Worm (Caenorhabditis elegans) whole organism, young adult: Measurements from ENCODE around the gene cyp-25A2.

ENCODE experiments used
- C06A6.2 ChIP-seq: fragments of 200-800 bp; sonication (Bioruptor generic); conservative IDR thresholded peaks from 2 replicates; pipeline ENCODE4 v1.3.6; 2022; ENCODE audit warnings: missing genetic modification characterization, missing compliant biosample characterization
- D2030.7 ChIP-seq: fragments of 200-800 bp; sonication (Bioruptor generic); IDR thresholded peaks from 2 replicates; pipeline ENCODE4 v1.3.6; 2022; ENCODE audit warnings: missing genetic modification reagents, missing genetic modification characterization, missing compliant biosample characterization
- F22D6.2 ChIP-seq: sonication (generic microtip); optimal IDR thresholded peaks from 2 replicates; lab custom pipeline; 2016; ENCODE audit warnings: mild to moderate bottlenecking, missing genetic modification characterization, missing compliant biosample characterization
- F37B4.10 ChIP-seq: fragments of 200-800 bp; sonication (Bioruptor generic); IDR thresholded peaks from 2 replicates; pipeline ENCODE4 v1.3.6; 2022; ENCODE audit warnings: missing genetic modification characterization, missing compliant biosample characterization
- F57A8.1 ChIP-seq: fragments of 200-800 bp; sonication (Bioruptor generic); optimal IDR thresholded peaks from 2 replicates; lab custom pipeline; 2018; ENCODE audit warnings: mild to moderate bottlenecking, missing genetic modification characterization, moderate library complexity, missing compliant biosample characterization
- K11D2.4 ChIP-seq: fragments of 200-800 bp; sonication (Bioruptor generic); IDR thresholded peaks from 2 replicates; pipeline ENCODE4 v1.3.6; 2022; ENCODE audit warnings: missing genetic modification reagents, missing genetic modification characterization, missing compliant biosample characterization
- K12H6.12 ChIP-seq: fragments of 200-800 bp; sonication (Bioruptor generic); optimal IDR thresholded peaks from 2 replicates; lab custom pipeline; 2018; ENCODE audit warnings: mild to moderate bottlenecking, missing genetic modification characterization, missing compliant biosample characterization
- T07F8.4 ChIP-seq: sonication (generic microtip); optimal IDR thresholded peaks from 2 replicates; lab custom pipeline; 2016; ENCODE audit warnings: mild to moderate bottlenecking, missing genetic modification characterization, moderate library complexity, missing compliant biosample characterization
- Y56A3A.18 ChIP-seq: fragments of 200-800 bp; sonication (Bioruptor generic); IDR thresholded peaks from 2 replicates; pipeline ENCODE4 v1.3.6; 2022; ENCODE audit warnings: missing genetic modification reagents, missing genetic modification characterization, missing compliant biosample characterization
- Y95B8A.8 ChIP-seq: fragments of 200-800 bp; sonication (Bioruptor generic); IDR thresholded peaks from 2 replicates; pipeline ENCODE4 v1.3.6; 2022; ENCODE audit warnings: missing genetic modification reagents, missing genetic modification characterization, missing compliant biosample characterization
- attf-3 ChIP-seq: fragments of 200-800 bp; sonication (Bioruptor generic); conservative IDR thresholded peaks from 2 replicates; pipeline ENCODE4 v1.3.6; 2022; ENCODE audit warnings: missing genetic modification reagents, missing genetic modification characterization, missing compliant biosample characterization
- bed-1 ChIP-seq: fragments of 200-800 bp; sonication (Bioruptor generic); IDR thresholded peaks from 2 replicates; pipeline ENCODE4 v1.3.6; 2022; ENCODE audit warnings: missing genetic modification reagents, missing genetic modification characterization, missing compliant biosample characterization
- cebp-1 ChIP-seq, 2 experiments: fragments of 200-800 bp in 1 of 2; sonication (Bioruptor generic) in 1 of 2; sonication (generic microtip) in 1 of 2; IDR thresholded peaks in 1 of 2; optimal IDR thresholded peaks in 1 of 2; 2 replicates each; pipeline versions ENCODE4 v1.3.6 to Lab custom; 2017 to 2022; ENCODE audit warnings: missing compliant biosample characterization in 2 of 2, missing genetic modification characterization in 2 of 2, mild to moderate bottlenecking in 1 of 2, missing genetic modification reagents in 1 of 2, moderate library complexity in 1 of 2
- ceh-27 ChIP-seq: fragments of 200-800 bp; sonication (Bioruptor generic); optimal IDR thresholded peaks from 2 replicates; lab custom pipeline; 2018; ENCODE audit warnings: mild to moderate bottlenecking, missing genetic modification characterization, moderate library complexity, missing compliant biosample characterization
- ceh-79 ChIP-seq: sonication (generic microtip); optimal IDR thresholded peaks from 2 replicates; lab custom pipeline; 2017; ENCODE audit warnings: mild to moderate bottlenecking, missing genetic modification characterization, missing compliant biosample characterization
- dox-1 ChIP-seq: fragments of 200-800 bp; sonication (Bioruptor generic); IDR thresholded peaks from 2 replicates; pipeline ENCODE4 v1.3.6; 2022; ENCODE audit warnings: missing genetic modification reagents, missing genetic modification characterization, missing compliant biosample characterization
- egl-18 ChIP-seq: fragments of 200-800 bp; sonication (Bioruptor generic); IDR thresholded peaks from 2 replicates; pipeline ENCODE4 v1.3.6; 2022; ENCODE audit warnings: missing genetic modification reagents, missing genetic modification characterization, missing compliant biosample characterization
- egrh-3 ChIP-seq: fragments of 200-800 bp; sonication (Bioruptor generic); IDR thresholded peaks from 2 replicates; pipeline ENCODE4 v1.3.6; 2022; ENCODE audit warnings: missing genetic modification reagents, missing genetic modification characterization, missing compliant biosample characterization
- ets-4 ChIP-seq: fragments of 200-800 bp; sonication (Bioruptor generic); optimal IDR thresholded peaks from 2 replicates; lab custom pipeline; 2018; ENCODE audit warnings: mild to moderate bottlenecking, missing genetic modification characterization, missing compliant biosample characterization
- hlh-12 ChIP-seq: sonication (generic microtip); optimal IDR thresholded peaks from 2 replicates; lab custom pipeline; 2016; ENCODE audit warnings: missing genetic modification characterization, missing compliant biosample characterization
- hrde-1 ChIP-seq: sonication (generic microtip); optimal IDR thresholded peaks from 2 replicates; lab custom pipeline; 2016; ENCODE audit warnings: missing genetic modification characterization, mild to moderate bottlenecking, missing compliant biosample characterization, moderate library complexity, missing genotype, missing genetic modification reagents, borderline replicate concordance
- let-607 ChIP-seq, 2 experiments: fragments of 200-800 bp in 1 of 2; sonication (Bioruptor generic) in 1 of 2; sonication (generic microtip) in 1 of 2; optimal IDR thresholded peaks; 2 replicates each; lab custom pipeline; 2016 to 2018; ENCODE audit warnings: mild to moderate bottlenecking in 2 of 2, missing compliant biosample characterization in 2 of 2, missing genetic modification characterization in 2 of 2, moderate library complexity in 2 of 2, missing genotype in 1 of 2
- lin-26 ChIP-seq: fragments of 200-800 bp; sonication (Bioruptor generic); IDR thresholded peaks from 2 replicates; pipeline ENCODE4 v1.3.6; 2022; ENCODE audit warnings: missing genetic modification reagents, missing genetic modification characterization, missing compliant biosample characterization
- lin-35 ChIP-seq, 3 experiments: fragments of 150-350 bp in 2 of 3; sonication (generic microtip) in 1 of 3; optimal IDR thresholded peaks; 2 replicates each; lab custom pipeline; 2014 to 2018; ENCODE audit warnings: missing biosample characterization in 3 of 3, missing genetic modification characterization in 3 of 3, missing genetic modification reagents in 3 of 3
- lir-1 ChIP-seq: fragments of 200-800 bp; sonication (Bioruptor generic); conservative IDR thresholded peaks from 2 replicates; pipeline ENCODE4 v1.3.6; 2022; ENCODE audit warnings: missing genetic modification reagents, missing genetic modification characterization, missing compliant biosample characterization
- lsl-1 ChIP-seq: fragments of 200-800 bp; sonication (Bioruptor generic); optimal IDR thresholded peaks from 2 replicates; lab custom pipeline; 2018; ENCODE audit warnings: mild to moderate bottlenecking, missing genetic modification characterization, moderate library complexity, missing compliant biosample characterization
- madf-10 ChIP-seq: sonication (generic microtip); optimal IDR thresholded peaks from 2 replicates; lab custom pipeline; 2016; ENCODE audit warnings: mild to moderate bottlenecking, missing genetic modification characterization, missing compliant biosample characterization
- madf-3 ChIP-seq: fragments of 200-800 bp; sonication (Bioruptor generic); IDR thresholded peaks from 2 replicates; pipeline ENCODE4 v1.3.6; 2022; ENCODE audit warnings: missing genetic modification reagents, missing genetic modification characterization, missing compliant biosample characterization
- madf-6 ChIP-seq: fragments of 200-800 bp; sonication (Bioruptor generic); IDR thresholded peaks from 2 replicates; pipeline ENCODE4 v1.3.6; 2022; ENCODE audit warnings: missing genetic modification reagents, missing genetic modification characterization, missing compliant biosample characterization
- mcd-1 ChIP-seq: fragments of 200-800 bp; sonication (Bioruptor generic); IDR thresholded peaks from 2 replicates; pipeline ENCODE4 v1.3.6; 2022; ENCODE audit warnings: missing genetic modification reagents, missing genetic modification characterization, missing compliant biosample characterization
- nfya-1 ChIP-seq: sonication (generic microtip); optimal IDR thresholded peaks from 2 replicates; lab custom pipeline; 2017; ENCODE audit warnings: antibody characterized with exemption, missing compliant biosample characterization, missing genetic modification characterization, borderline replicate concordance; ENCODE audit not compliant: insufficient read depth
- nfya-2 ChIP-seq: fragments of 200-800 bp; sonication (Bioruptor generic); IDR thresholded peaks from 2 replicates; pipeline ENCODE4 v1.3.6; 2022; ENCODE audit warnings: missing genetic modification reagents, missing genetic modification characterization, missing compliant biosample characterization
- nfyb-1 ChIP-seq: fragments of 200-800 bp; sonication (Bioruptor generic); IDR thresholded peaks from 2 replicates; pipeline ENCODE4 v1.3.6; 2022; ENCODE audit warnings: missing genetic modification reagents, missing genetic modification characterization, missing compliant biosample characterization
- nhr-120 ChIP-seq: fragments of 200-800 bp; sonication (Bioruptor generic); IDR thresholded peaks from 2 replicates; pipeline ENCODE4 v1.3.6; 2022; ENCODE audit warnings: missing genetic modification characterization, missing compliant biosample characterization
- nhr-179 ChIP-seq: sonication (generic microtip); optimal IDR thresholded peaks from 2 replicates; lab custom pipeline; 2016; ENCODE audit warnings: mild to moderate bottlenecking, missing genetic modification characterization, missing compliant biosample characterization
- nhr-80 ChIP-seq: sonication (generic microtip); optimal IDR thresholded peaks from 2 replicates; lab custom pipeline; 2016; ENCODE audit warnings: missing genetic modification characterization, missing compliant biosample characterization
- pha-4 ChIP-seq: fragments of 150-350 bp; sonication (generic microtip); optimal IDR thresholded peaks from 2 replicates; lab custom pipeline; 2014; ENCODE audit warnings: missing biosample characterization, missing genetic modification reagents, missing genetic modification characterization
- rcor-1 ChIP-seq: fragments of 200-800 bp; sonication (Bioruptor generic); IDR thresholded peaks from 2 replicates; pipeline ENCODE4 v1.3.6; 2022; ENCODE audit warnings: missing genetic modification reagents, missing genetic modification characterization, missing compliant biosample characterization
- rec-8 ChIP-seq, 2 experiments: sonication (generic microtip); optimal IDR thresholded peaks; 2 replicates each; lab custom pipeline; 2016; ENCODE audit warnings: mild to moderate bottlenecking in 2 of 2, missing genetic modification characterization in 2 of 2, missing genetic modification reagents in 2 of 2, missing genotype in 2 of 2, missing biosample characterization in 1 of 2, missing compliant biosample characterization in 1 of 2, moderate library complexity in 1 of 2
- sea-2 ChIP-seq: fragments of 200-800 bp; sonication (Bioruptor generic); IDR thresholded peaks from 2 replicates; pipeline ENCODE4 v1.3.6; 2022; ENCODE audit warnings: missing genetic modification characterization, missing compliant biosample characterization
- snpc-1.1 ChIP-seq: sonication (generic microtip); optimal IDR thresholded peaks from 2 replicates; lab custom pipeline; 2017; ENCODE audit warnings: missing genetic modification characterization, mild to moderate bottlenecking, missing compliant biosample characterization, antibody characterized with exemption, moderate library complexity, missing genotype, missing genetic modification reagents; ENCODE audit not compliant: insufficient read depth
- snpc-3.4 ChIP-seq: sonication (generic microtip); optimal IDR thresholded peaks from 2 replicates; lab custom pipeline; 2017; ENCODE audit warnings: missing genetic modification characterization, mild to moderate bottlenecking, missing compliant biosample characterization, antibody characterized with exemption, moderate library complexity, missing genotype, missing genetic modification reagents
- somi-1 ChIP-seq: fragments of 200-800 bp; sonication (Bioruptor generic); optimal IDR thresholded peaks from 2 replicates; lab custom pipeline; 2018; ENCODE audit warnings: mild to moderate bottlenecking, missing genetic modification characterization, missing compliant biosample characterization
- sptf-2 ChIP-seq: fragments of 200-800 bp; sonication (Bioruptor generic); optimal IDR thresholded peaks from 2 replicates; lab custom pipeline; 2018; ENCODE audit warnings: mild to moderate bottlenecking, missing genetic modification characterization, missing compliant biosample characterization
- zfh-2 ChIP-seq: fragments of 200-800 bp; sonication (Bioruptor generic); conservative IDR thresholded peaks from 2 replicates; pipeline ENCODE4 v1.3.6; 2022; ENCODE audit warnings: missing genetic modification reagents, missing genetic modification characterization, missing compliant biosample characterization
- ztf-18 ChIP-seq: sonication (generic microtip); optimal IDR thresholded peaks from 2 replicates; lab custom pipeline; 2016; ENCODE audit warnings: missing genotype, mild to moderate bottlenecking, missing genetic modification characterization, missing compliant biosample characterization
- ztf-6 ChIP-seq: fragments of 200-800 bp; sonication (Bioruptor generic); IDR thresholded peaks from 2 replicates; pipeline ENCODE4 v1.3.6; 2022; ENCODE audit warnings: missing genetic modification reagents, missing genetic modification characterization, missing compliant biosample characterization

The cyp-25A2 gene

ce11 chrIII:3820134-3820533 lies 14.9 kb upstream of the cyp-25A2 start (continued):
- TF ChIP-seq dox-1 (GFP tag; lab: Robert Waterston, UW) (peak; percentile 80), F37B4.10 (GFP tag; lab: Robert Waterston, UW) (no peak), nhr-80 (tag; lab: Kevin White, UChicago) (peak; percentile 77), Y56A3A.18 (GFP tag; lab: Robert Waterston, UW) (no peak), ceh-27 (GFP tag; lab: Kevin White, UChicago) (peak; percentile 45), nhr-179 (tag; lab: Kevin White, UChicago) (no peak), F57A8.1 (GFP tag; lab: Kevin White, UChicago) (no peak), sptf-2 (no peak), K12H6.12 (peak; percentile 24), ets-4 (GFP tag; lab: Kevin White, UChicago) (peak; percentile 1), lsl-1 (GFP tag; lab: Kevin White, UChicago) (no peak), K11D2.4 (GFP tag; lab: Robert Waterston, UW) (no peak), cebp-1 (GFP tag; IDR thresholded peaks at IDR 0.05; lab: Robert Waterston, UW) (no peak), cebp-1 (tag; optimal IDR thresholded peaks at IDR 0.05; lab: Kevin White, UChicago) (no peak), zfh-2 (GFP tag; lab: Robert Waterston, UW) (peak; percentile 80), snpc-1.1 (tag; lab: Kevin White, UChicago) (no peak), lin-35 (GFP tag; optimal IDR thresholded peaks at IDR 0.05; lab: Kevin White, UChicago) (peak in 1 of 3 experiments; percentile 55), nfya-2 (no peak), attf-3 (0 out of 2 replicates have a peak, but pooled peaks have one; percentile 23), nfyb-1 (GFP tag; lab: Robert Waterston, UW) (peak; percentile 67; the same call in 1 of the 2 replicates), nfya-1 (no peak), madf-10 (no peak), ceh-79 (tag; lab: Kevin White, UChicago) (no peak), F22D6.2 (tag; lab: Kevin White, UChicago) (no peak), somi-1 (no peak), ztf-6 (GFP tag; lab: Robert Waterston, UW) (0 out of 2 replicates have a peak, but pooled peaks have one; percentile 40), rcor-1 (GFP tag; lab: Robert Waterston, UW) (peak; percentile 48), madf-6 (GFP tag; lab: Robert Waterston, UW) (0 out of 2 replicates have a peak, but pooled peaks have one; percentile 16), lin-26 (no peak), snpc-3.4 (no peak), pha-4 (tag; lab: Kevin White, UChicago) (no peak), hrde-1 (tag; lab: Kevin White, UChicago) (no peak), C06A6.2 (GFP tag; lab: Robert Waterston, UW) (0 out of 2 replicates have a peak, but pooled peaks have one; percentile 26), hlh-12 (tag; lab: Kevin White, UChicago) (no peak), bed-1 (GFP tag; lab: Robert Waterston, UW) (no peak), egl-18 (GFP tag; lab: Robert Waterston, UW) (no peak), egrh-3 (0 out of 2 replicates have a peak, but pooled peaks have one; percentile 29), rec-8 (tag; optimal IDR thresholded peaks at IDR 0.05; lab: Kevin White, UChicago) (no peak), nhr-120 (GFP tag; lab: Robert Waterston, UW) (no peak), let-607 (tag; optimal IDR thresholded peaks at IDR 0.05; lab: Kevin White, UChicago) (no peak), Y95B8A.8 (GFP tag; lab: Robert Waterston, UW) (no peak), sea-2 (GFP tag; lab: Robert Waterston, UW) (no peak), ztf-18 (peak; percentile 40), mcd-1 (GFP tag; lab: Robert Waterston, UW) (peak; percentile 34; the same call in 1 of the 2 replicates), T07F8.4 (tag; lab: Kevin White, UChicago) (no peak), madf-3 (GFP tag; lab: Robert Waterston, UW) (no peak), D2030.7 (GFP tag; lab: Robert Waterston, UW) (no peak), lir-1 (GFP tag; lab: Robert Waterston, UW) (no peak)
